Worm (Caenorhabditis elegans) whole organism, L4 larva: Measurements from ENCODE around the gene srh-223.
"Not testable (repeated sequence)": the region's sequence is repeated elsewhere in the genome, so short reads cannot be mapped to it uniquely, and the experiment has no call there.

Experiments
- D1046.2 ChIP-seq: fragments of 200-800 bp; sonication (Bioruptor generic); IDR thresholded peaks from 2 replicates; pipeline ENCODE4 v1.3.6; 2022; ENCODE audit warnings: missing genetic modification characterization, missing compliant biosample characterization
- F10B5.3 ChIP-seq: sonication (generic microtip); optimal IDR thresholded peaks from 2 replicates; lab custom pipeline; 2016; ENCODE audit warnings: mild to moderate bottlenecking, missing genetic modification characterization, missing compliant biosample characterization
- F37D6.2 ChIP-seq: sonication (generic microtip); optimal IDR thresholded peaks from 2 replicates; lab custom pipeline; 2016; ENCODE audit warnings: mild to moderate bottlenecking, missing genetic modification characterization, missing compliant biosample characterization
- F44E2.7 ChIP-seq: fragments of 200-800 bp; sonication (Bioruptor generic); IDR thresholded peaks from 2 replicates; pipeline ENCODE4 v2.1.2; 2022; ENCODE audit warnings: missing genetic modification characterization, missing compliant biosample characterization
- F49E8.2 ChIP-seq: sonication (generic microtip); optimal IDR thresholded peaks from 2 replicates; lab custom pipeline; 2016; ENCODE audit warnings: missing compliant biosample characterization, mild to moderate bottlenecking, missing genetic modification characterization, borderline replicate concordance
- R02D3.7 ChIP-seq: fragments of 150-350 bp; sonication (generic microtip); optimal IDR thresholded peaks from 3 replicates; lab custom pipeline; 2014; ENCODE audit warnings: missing biosample characterization, missing genetic modification characterization
- Y48G9A.11 ChIP-seq: fragments of 200-800 bp; sonication (Bioruptor generic); IDR thresholded peaks from 2 replicates; pipeline ENCODE4 v1.3.6; 2022; ENCODE audit warnings: missing genetic modification reagents, missing genetic modification characterization, missing compliant biosample characterization
- Y5F2A.4 ChIP-seq: fragments of 200-800 bp; sonication (Bioruptor generic); optimal IDR thresholded peaks from 2 replicates; lab custom pipeline; 2018; ENCODE audit warnings: mild to moderate bottlenecking, missing genetic modification characterization, missing compliant biosample characterization
- Y75B8A.6 ChIP-seq: fragments of 200-800 bp; sonication (Bioruptor generic); IDR thresholded peaks from 2 replicates; pipeline ENCODE4 v1.3.6; 2022; ENCODE audit warnings: missing genetic modification reagents, missing genetic modification characterization, missing compliant biosample characterization
- ZK337.2 ChIP-seq: fragments of 200-800 bp; sonication (Bioruptor generic); IDR thresholded peaks from 2 replicates; pipeline ENCODE4 v1.3.6; 2022; ENCODE audit warnings: missing genetic modification reagents, missing genetic modification characterization, missing compliant biosample characterization
- aha-1 ChIP-seq: fragments of 150-350 bp; peaks from one replicate; lab custom pipeline; 2014; ENCODE audit warnings: missing biosample characterization, missing genetic modification characterization
- arid-1 ChIP-seq: fragments of 200-800 bp; sonication (Bioruptor generic); conservative IDR thresholded peaks from 2 replicates; pipeline ENCODE4 v1.3.6; 2022; ENCODE audit warnings: missing genetic modification reagents, missing genetic modification characterization, missing compliant biosample characterization
- ceh-32 ChIP-seq: sonication (generic microtip); optimal IDR thresholded peaks from 2 replicates; lab custom pipeline; 2016; ENCODE audit warnings: mild to moderate bottlenecking, missing genetic modification characterization, missing compliant biosample characterization; ENCODE audit not compliant: poor library complexity
- ctbp-1 ChIP-seq: fragments of 200-800 bp; sonication (Bioruptor generic); IDR thresholded peaks from 2 replicates; pipeline ENCODE4 v1.3.6; 2022; ENCODE audit warnings: missing genetic modification reagents, missing genetic modification characterization, missing compliant biosample characterization
- daf-19 ChIP-seq: fragments of 200-800 bp; sonication (Bioruptor generic); conservative IDR thresholded peaks from 2 replicates; pipeline ENCODE4 v1.3.6; 2022; ENCODE audit warnings: missing genetic modification characterization, missing compliant biosample characterization
- daf-8 ChIP-seq: fragments of 200-800 bp; sonication (Bioruptor generic); IDR thresholded peaks from 2 replicates; pipeline ENCODE4 v1.3.6; 2022; ENCODE audit warnings: missing genetic modification characterization, missing compliant biosample characterization
- egl-27 ChIP-seq: sonication (generic microtip); optimal IDR thresholded peaks from 3 replicates; lab custom pipeline; 2017; ENCODE audit warnings: missing biosample characterization, missing genetic modification reagents, missing genetic modification characterization
- fkh-10 ChIP-seq: fragments of 150-350 bp; optimal IDR thresholded peaks from 2 replicates; lab custom pipeline; 2014; ENCODE audit warnings: missing biosample characterization, missing genetic modification reagents, missing genetic modification characterization
- jun-1 ChIP-seq: fragments of 150-350 bp; optimal IDR thresholded peaks from 2 replicates; lab custom pipeline; 2014; ENCODE audit warnings: missing biosample characterization, missing genetic modification reagents, missing genetic modification characterization
- lim-7 ChIP-seq: fragments of 200-800 bp; sonication (Bioruptor generic); IDR thresholded peaks from 2 replicates; pipeline ENCODE4 v1.3.6; 2022; ENCODE audit warnings: missing genetic modification characterization, missing compliant biosample characterization
- lin-29 ChIP-seq: fragments of 200-800 bp; sonication (Bioruptor generic); IDR thresholded peaks from 2 replicates; pipeline ENCODE4 v1.3.6; 2022; ENCODE audit warnings: missing genetic modification reagents, missing genetic modification characterization, missing compliant biosample characterization
- mes-2 ChIP-seq: sonication (generic microtip); optimal IDR thresholded peaks from 2 replicates; lab custom pipeline; 2016; ENCODE audit warnings: missing genotype, mild to moderate bottlenecking, missing genetic modification characterization, missing compliant biosample characterization; ENCODE audit not compliant: poor library complexity, severe bottlenecking
- mxl-3 ChIP-seq: fragments of 200-800 bp; sonication (Bioruptor generic); optimal IDR thresholded peaks from 2 replicates; lab custom pipeline; 2018; ENCODE audit warnings: mild to moderate bottlenecking, missing genetic modification characterization, missing compliant biosample characterization
- nhr-11 ChIP-seq: fragments of 150-350 bp; optimal IDR thresholded peaks from 2 replicates; lab custom pipeline; 2014; ENCODE audit warnings: missing biosample characterization, missing genetic modification characterization
- nhr-28 ChIP-seq: fragments of 150-350 bp; optimal IDR thresholded peaks from 2 replicates; lab custom pipeline; 2014; ENCODE audit warnings: missing biosample characterization, missing genetic modification characterization
- nhr-6 ChIP-seq: fragments of 150-350 bp; optimal IDR thresholded peaks from 2 replicates; lab custom pipeline; 2014; ENCODE audit warnings: missing biosample characterization, missing genetic modification characterization
- nhr-77 ChIP-seq: fragments of 150-350 bp; optimal IDR thresholded peaks from 2 replicates; lab custom pipeline; 2014; ENCODE audit warnings: missing biosample characterization, missing genetic modification characterization
- php-3 ChIP-seq: fragments of 200-800 bp; sonication (Bioruptor generic); IDR thresholded peaks from 2 replicates; pipeline ENCODE4 v1.3.6; 2022; ENCODE audit warnings: missing genetic modification reagents, missing genetic modification characterization, missing compliant biosample characterization
- pqm-1 ChIP-seq: sonication (generic microtip); optimal IDR thresholded peaks from 2 replicates; lab custom pipeline; 2017; ENCODE audit warnings: missing biosample characterization, missing genetic modification characterization
- saeg-2 ChIP-seq: fragments of 200-800 bp; sonication (Bioruptor generic); IDR thresholded peaks from 2 replicates; pipeline ENCODE4 v1.3.6; 2022; ENCODE audit warnings: missing genetic modification reagents, missing genetic modification characterization, missing compliant biosample characterization
- spr-1 ChIP-seq: sonication (generic microtip); optimal IDR thresholded peaks from 2 replicates; lab custom pipeline; 2016; ENCODE audit warnings: mild to moderate bottlenecking, missing genetic modification characterization, missing compliant biosample characterization
- tag-97 ChIP-seq: fragments of 200-800 bp; sonication (Bioruptor generic); IDR thresholded peaks from 2 replicates; pipeline ENCODE4 v1.3.6; 2022; ENCODE audit warnings: missing genetic modification characterization, missing compliant biosample characterization
- tra-1 ChIP-seq: fragments of 200-800 bp; sonication (Bioruptor generic); IDR thresholded peaks from 2 replicates; pipeline ENCODE4 v1.3.6; 2022; ENCODE audit warnings: missing genetic modification reagents, missing genetic modification characterization, missing compliant biosample characterization
- unc-62 ChIP-seq, 3 experiments: fragments of 150-350 bp in 1 of 3; sonication (generic microtip); optimal IDR thresholded peaks in 2 of 3; peaks in 1 of 3; 1 replicate in 1 of 3; 2 replicates in 2 of 3; lab custom pipeline; 2014 to 2017; ENCODE audit warnings: missing biosample characterization in 3 of 3, missing genetic modification characterization in 3 of 3, missing genetic modification reagents in 3 of 3, missing genotype in 1 of 3
- vab-7 ChIP-seq: fragments of 200-800 bp; sonication (Bioruptor generic); IDR thresholded peaks from 2 replicates; pipeline ENCODE4 v1.3.6; 2022; ENCODE audit warnings: missing genetic modification reagents, missing genetic modification characterization, missing compliant biosample characterization
- zag-1 ChIP-seq: fragments of 150-350 bp; optimal IDR thresholded peaks from 2 replicates; lab custom pipeline; 2014; ENCODE audit warnings: missing biosample characterization, missing genetic modification characterization
- zip-11 ChIP-seq: fragments of 200-800 bp; sonication (Bioruptor generic); IDR thresholded peaks from 2 replicates; pipeline ENCODE4 v1.3.6; 2022; ENCODE audit warnings: missing genetic modification characterization, missing compliant biosample characterization
- zip-2 ChIP-seq: fragments of 150-350 bp; optimal IDR thresholded peaks from 2 replicates; lab custom pipeline; 2014; ENCODE audit warnings: missing biosample characterization, missing genetic modification characterization

The srh-223 gene

ce11 chrIV:3981601-3982000 lies at the start of gene srh-223:
srh-223 (plus strand) TSS chrIV:3981901.
- peak; percentile 64 for TF ChIP-seq aha-1 (tag; lab: Kevin White, UChicago)
- no peak for TF ChIP-seq R02D3.7 (tag; lab: Kevin White, UChicago)

ce11 chrIV:3932408-3932807 lies 49.3 kb upstream of the srh-223 start, which contains the start of gene clec-70:
clec-70 (plus strand) TSS chrIV:3932708.
- TF ChIP-seq jun-1 (tag; lab: Kevin White, UChicago); arid-1; mxl-3: not testable (repeated sequence)

ce11 chrIV:3937097-3937496 lies 44.6 kb upstream of the srh-223 start, which contains the start of gene clec-71:
clec-71 (plus strand) TSS chrIV:3937458.
- TF ChIP-seq nhr-28 (tag; lab: Kevin White, UChicago) (no peak), aha-1 (tag; lab: Kevin White, UChicago) (peak; percentile 57), unc-62 (GFP tag; optimal IDR thresholded peaks at IDR 0.05 in 1 of 2; lab: Kevin White, UChicago) (peak in 1 of 2 experiments; percentile 55), unc-62 (tag; optimal IDR thresholded peaks at IDR 0.05; lab: Kevin White, UChicago) (no peak), ctbp-1 (no peak), vab-7 (no peak), ceh-32 (no peak), zag-1 (tag; lab: Kevin White, UChicago) (no peak), saeg-2 (GFP tag; lab: Robert Waterston, UW) (no peak), lin-29 (no peak), tag-97 (GFP tag; lab: Robert Waterston, UW) (no peak), ZK337.2 (GFP tag; lab: Robert Waterston, UW) (no peak), lim-7 (GFP tag; lab: Robert Waterston, UW) (no peak)

- TF ChIP-seq zip-11 (GFP tag; lab: Robert Waterston, UW) (no peak), F37D6.2 (no peak), ctbp-1 (no peak), aha-1 (tag; lab: Kevin White, UChicago) (peak; percentile 87), zip-2 (tag; lab: Kevin White, UChicago) (no peak), nhr-77 (tag; lab: Kevin White, UChicago) (peak; percentile 54), pqm-1 (peak; percentile 6), spr-1 (tag; lab: Kevin White, UChicago) (no peak), unc-62 (GFP tag; optimal IDR thresholded peaks at IDR 0.05 in 1 of 2; lab: Kevin White, UChicago) (peak in 1 of 2 experiments; percentile 35), unc-62 (tag; optimal IDR thresholded peaks at IDR 0.05; lab: Kevin White, UChicago) (no peak), nhr-28 (tag; lab: Kevin White, UChicago) (peak; percentile 87)
Measured at ce11 chrIV:3941658-3942328, 39.9 kb upstream of the srh-223 start, which contains the start of gene clec-174. clec-174 (minus strand) TSS chrIV:3941708.

ce11 chrIV:3943003-3943402 lies 38.7 kb upstream of the srh-223 start, which contains the start of gene Y46C8AL.11:
Y46C8AL.11 (plus strand) TSS chrIV:3943303.
- no peak for TF ChIP-seq F10B5.3 (tag; lab: Kevin White, UChicago)
- no peak for TF ChIP-seq nhr-11 (tag; lab: Kevin White, UChicago)
- no peak for TF ChIP-seq arid-1
- TF ChIP-seq daf-19 (GFP tag; lab: Robert Waterston, UW), result no peak
- TF ChIP-seq egl-27 (tag; lab: Kevin White, UChicago), result no peak
- TF ChIP-seq Y5F2A.4 (GFP tag; lab: Kevin White, UChicago), result no peak
- TF ChIP-seq mes-2, result no peak
- no peak for TF ChIP-seq D1046.2 (GFP tag; lab: Robert Waterston, UW)
- no peak for TF ChIP-seq jun-1 (tag; lab: Kevin White, UChicago)
- no peak for TF ChIP-seq nhr-28 (tag; lab: Kevin White, UChicago)

ce11 chrIV:3944459-3944858 lies 37.2 kb upstream of the srh-223 start, which contains the start of gene clec-72:
clec-72 (plus strand) TSS chrIV:3944816.
- no peak for TF ChIP-seq lim-7 (GFP tag; lab: Robert Waterston, UW)
- no peak for TF ChIP-seq F44E2.7
- TF ChIP-seq F49E8.2, result no peak
- TF ChIP-seq ctbp-1, result no peak
- no peak for TF ChIP-seq nhr-6 (tag; lab: Kevin White, UChicago)
- TF ChIP-seq Y48G9A.11, result no peak
- TF ChIP-seq mes-2, result no peak
- no peak for TF ChIP-seq vab-7
- TF ChIP-seq Y75B8A.6, result 0 out of 2 replicates have a peak, but pooled peaks have one; percentile 7
- TF ChIP-seq daf-19 (GFP tag; lab: Robert Waterston, UW), result no peak
- 0 out of 2 replicates have a peak, but pooled peaks have one; percentile 31 for TF ChIP-seq tra-1 (GFP tag; lab: Robert Waterston, UW)
- TF ChIP-seq fkh-10 (GFP tag; lab: Kevin White, UChicago), result no peak
- TF ChIP-seq nhr-28 (tag; lab: Kevin White, UChicago), result peak; percentile 99
- peak; percentile 98 for TF ChIP-seq pqm-1
- no peak for TF ChIP-seq egl-27 (tag; lab: Kevin White, UChicago)
- no peak for TF ChIP-seq daf-8 (GFP tag; lab: Robert Waterston, UW)
- TF ChIP-seq php-3 (GFP tag; lab: Robert Waterston, UW), result peak; percentile 34; the same call in 1 of the 2 replicates
- TF ChIP-seq zip-2 (tag; lab: Kevin White, UChicago), result no peak
